Worm (Caenorhabditis elegans) whole organism, early embryonic: Measurements from ENCODE around the gene F54F7.2.

ENCODE experiments used
- F13C5.2 ChIP-seq: sonication (generic microtip); optimal IDR thresholded peaks from 2 replicates; lab custom pipeline; 2017; ENCODE audit warnings: mild to moderate bottlenecking, missing genetic modification characterization, inconsistent platforms, missing compliant biosample characterization
- ama-1 ChIP-seq: fragments of 150-350 bp; optimal IDR thresholded peaks from 2 replicates; lab custom pipeline; 2014
- ets-7 ChIP-seq: sonication (generic microtip); optimal IDR thresholded peaks from 2 replicates; lab custom pipeline; 2016; ENCODE audit warnings: missing genotype, missing genetic modification characterization, missing compliant biosample characterization
- flt-1 ChIP-seq: fragments of 200-800 bp; sonication (Bioruptor generic); IDR thresholded peaks from 2 replicates; pipeline ENCODE4 v1.3.6; 2022; ENCODE audit warnings: missing genetic modification characterization, missing compliant biosample characterization
- hmbx-1 ChIP-seq: sonication (generic microtip); optimal IDR thresholded peaks from 2 replicates; lab custom pipeline; 2016; ENCODE audit warnings: mild to moderate bottlenecking, missing genetic modification characterization, missing compliant biosample characterization
- hmg-4 ChIP-seq: fragments of 200-800 bp; sonication (Bioruptor generic); optimal IDR thresholded peaks from 2 replicates; lab custom pipeline; 2018; ENCODE audit warnings: mild to moderate bottlenecking, missing genetic modification characterization, missing compliant biosample characterization
- hnd-1 ChIP-seq: sonication (generic microtip); optimal IDR thresholded peaks from 2 replicates; lab custom pipeline; 2016; ENCODE audit warnings: missing genetic modification characterization, missing compliant biosample characterization
- pes-1 ChIP-seq: fragments of 200-800 bp; sonication (Bioruptor generic); IDR thresholded peaks from 2 replicates; pipeline ENCODE4 v1.3.6; 2022; ENCODE audit warnings: missing genetic modification reagents, missing genetic modification characterization, missing compliant biosample characterization
- scrt-1 ChIP-seq: fragments of 200-800 bp; sonication (Bioruptor generic); IDR thresholded peaks from 2 replicates; pipeline ENCODE4 v1.3.6; 2022; ENCODE audit warnings: missing genetic modification characterization, missing compliant biosample characterization
- sea-1 ChIP-seq: fragments of 200-800 bp; sonication (Bioruptor generic); conservative IDR thresholded peaks from 2 replicates; pipeline ENCODE4 v1.3.6; 2022; ENCODE audit warnings: missing genetic modification characterization, missing compliant biosample characterization
- tbx-11 ChIP-seq: fragments of 200-800 bp; sonication (Bioruptor generic); IDR thresholded peaks from 2 replicates; pipeline ENCODE4 v1.3.6; 2022; ENCODE audit warnings: missing genetic modification characterization, missing compliant biosample characterization
- tbx-37 ChIP-seq: fragments of 200-800 bp; sonication (Bioruptor generic); conservative IDR thresholded peaks from 2 replicates; pipeline ENCODE4 v1.3.6; 2022; ENCODE audit warnings: missing genetic modification reagents, missing genetic modification characterization, missing compliant biosample characterization

- TF ChIP-seq ama-1 (lab: Kevin White, UChicago) (no peak), pes-1 (GFP tag; lab: Robert Waterston, UW) (no peak), flt-1 (GFP tag; lab: Robert Waterston, UW) (no peak), hmg-4 (no peak), hnd-1 (tag; lab: Kevin White, UChicago) (no peak), F13C5.2 (tag; lab: Kevin White, UChicago) (no peak), ets-7 (tag; lab: Kevin White, UChicago) (no peak), tbx-37 (GFP tag; lab: Robert Waterston, UW) (no peak), hmbx-1 (tag; lab: Kevin White, UChicago) (no peak), scrt-1 (0 out of 2 replicates have a peak, but pooled peaks have one; percentile 16), sea-1 (GFP tag; lab: Robert Waterston, UW) (no peak), tbx-11 (GFP tag; lab: Robert Waterston, UW) (no peak)
Observed at ce11 chrX:11872210-11872609, 28.7 kb downstream of the F54F7.2 start.
